Fruit fly (Drosophila melanogaster) Kc167 (cell line): ENCODE results near the gene Est-Q.

Experiments used
- Myc ChIP-seq: fragments of >200 bp; optimal IDR thresholded peaks from 2 replicates; lab custom pipeline; 2017; ENCODE audit warnings: missing external identifiers
- Sin3A ChIP-seq: fragments of >200 bp; optimal IDR thresholded peaks from 2 replicates; lab custom pipeline; 2018; ENCODE audit warnings: missing external identifiers
- h ChIP-seq: fragments of >200 bp; optimal IDR thresholded peaks from 3 replicates; lab custom pipeline; 2018; ENCODE audit warnings: missing external identifiers
- insv ChIP-seq: fragments of >200 bp; optimal IDR thresholded peaks from 3 replicates; lab custom pipeline; 2018; ENCODE audit warnings: missing external identifiers
- psq ChIP-seq: fragments of >200 bp; optimal IDR thresholded peaks from 2 replicates; lab custom pipeline; 2017; ENCODE audit warnings: missing external identifiers
- ttk ChIP-seq: sonication (Bioruptor generic); optimal IDR thresholded peaks from 2 replicates; lab custom pipeline; 2017; ENCODE audit warnings: missing external identifiers

The Est-Q gene

DNA sequence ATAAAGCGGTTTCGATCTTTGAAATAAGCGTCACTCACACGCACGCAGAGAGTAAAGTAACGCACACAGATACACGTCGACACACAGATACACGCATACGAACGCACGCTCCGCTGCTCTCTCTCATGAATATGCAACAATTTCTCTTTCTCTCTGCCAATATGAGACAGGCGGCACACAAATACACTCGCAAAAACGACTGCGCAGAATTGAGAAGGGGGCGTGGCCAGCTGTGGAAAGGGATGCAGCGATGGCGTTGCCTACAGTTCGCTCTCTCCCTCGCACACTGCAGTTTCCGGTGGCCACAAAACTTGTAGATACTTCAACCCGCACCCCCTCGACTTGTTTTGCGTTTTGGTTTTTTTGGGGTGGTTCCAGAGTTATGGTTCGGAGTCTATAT is 21.6 kb upstream of the Est-Q start:
- TF ChIP-seq ttk = no peak
- no peak for TF ChIP-seq h
- TF ChIP-seq Myc = no peak
- TF ChIP-seq Sin3A (lab: Kevin White, UChicago) = no peak
- no peak for TF ChIP-seq psq (lab: Kevin White, UChicago)

DNA sequence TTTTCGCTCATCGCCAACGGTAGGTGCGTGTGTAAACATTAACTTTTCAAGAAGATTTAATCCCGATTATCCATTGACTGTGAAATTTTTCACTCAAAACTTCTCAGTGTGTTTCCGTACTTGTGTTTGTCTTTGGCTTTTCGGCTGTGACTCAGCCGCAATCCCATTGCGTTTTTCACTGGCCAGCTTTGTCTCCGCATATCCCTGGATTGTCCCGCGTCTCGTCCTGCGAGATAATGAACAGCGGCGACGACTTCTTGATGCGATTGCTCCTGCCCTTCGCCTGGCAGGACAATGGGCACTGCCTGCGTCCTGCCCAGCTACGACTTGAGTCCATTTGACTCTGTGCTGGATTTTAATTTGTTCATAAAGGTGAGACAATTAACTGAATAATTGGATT is 19.1 kb upstream of the Est-Q start:
- no peak for TF ChIP-seq Sin3A (lab: Kevin White, UChicago)
- no peak for TF ChIP-seq h
- TF ChIP-seq ttk = no peak
- no peak for TF ChIP-seq Myc
- no peak for TF ChIP-seq psq (lab: Kevin White, UChicago)
- no peak for TF ChIP-seq insv (lab: Kevin White, UChicago)

DNA sequence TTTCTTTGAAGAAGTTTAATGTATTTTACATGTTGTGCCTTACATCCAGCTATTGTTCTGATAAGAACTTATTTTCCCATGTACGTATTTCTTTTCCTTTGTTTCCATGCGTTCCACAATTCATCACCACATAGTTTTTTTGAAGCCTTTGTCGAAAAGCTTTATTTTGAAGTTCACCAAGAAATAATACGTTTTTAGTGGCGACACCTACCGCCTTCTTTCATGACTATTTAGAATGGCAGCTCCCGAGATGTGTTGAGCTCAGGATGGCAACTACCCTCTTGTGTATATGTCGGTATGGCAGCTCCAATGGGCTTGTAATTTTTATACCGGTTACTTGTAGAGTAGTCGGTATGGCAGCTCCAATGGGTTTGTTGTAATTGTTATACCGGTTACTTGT is 17.4 kb upstream of the Est-Q start:
- TF ChIP-seq h (no peak), psq (lab: Kevin White, UChicago) (no peak)

- TF ChIP-seq insv (lab: Kevin White, UChicago) (no peak), Sin3A (lab: Kevin White, UChicago) (no peak), ttk (no peak), psq (lab: Kevin White, UChicago) (no peak), Myc (no peak), h (no peak)
These were observed 10.7 kb upstream of the Est-Q start, which contains the start of gene Neu2 for dm6 chr3L:21490486-21490885. Gene Neu2 (minus strand): TSS chr3L:21490586.

DNA sequence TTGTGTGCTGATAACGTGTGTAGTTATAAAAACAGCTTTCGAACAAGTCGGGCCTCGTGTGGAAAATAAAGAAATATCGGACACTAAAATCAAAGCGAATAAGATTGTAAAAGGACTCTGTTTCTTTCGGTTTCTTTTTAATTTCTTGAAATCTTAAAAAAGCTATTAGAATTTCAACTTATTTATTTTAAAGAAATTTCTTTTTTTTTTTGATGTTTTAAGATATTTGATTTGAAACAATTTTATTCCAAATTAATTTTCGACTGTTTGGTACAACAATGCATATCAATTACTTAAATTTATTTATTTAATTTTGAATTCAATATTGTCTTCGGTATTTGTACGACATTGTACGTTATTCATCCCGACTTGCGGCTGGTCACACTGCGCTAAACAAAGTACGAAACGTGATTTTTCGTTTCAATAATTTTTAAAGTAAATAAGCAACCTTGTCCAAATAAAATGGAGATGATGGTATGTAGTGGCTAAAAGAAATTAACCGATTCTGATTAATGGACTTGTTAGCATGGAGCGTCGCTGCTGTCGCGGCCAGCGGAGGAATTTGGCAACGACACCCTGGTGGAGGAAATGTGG is 8.4 kb upstream of the Est-Q start, which contains the start of the genes CG7202 and CG7519:
Gene CG7202, minus strand, starts transcription at position 51 of the 594 bp plus-strand sequence.
Gene CG7519, plus strand, starts transcription at position 361 of the 594 bp plus-strand sequence.
- TF ChIP-seq insv (lab: Kevin White, UChicago) = no peak
- no peak for TF ChIP-seq Myc
- TF ChIP-seq ttk = no peak
- TF ChIP-seq Sin3A (lab: Kevin White, UChicago) = no peak
- TF ChIP-seq psq (lab: Kevin White, UChicago) = no peak
- TF ChIP-seq h = no peak

DNA sequence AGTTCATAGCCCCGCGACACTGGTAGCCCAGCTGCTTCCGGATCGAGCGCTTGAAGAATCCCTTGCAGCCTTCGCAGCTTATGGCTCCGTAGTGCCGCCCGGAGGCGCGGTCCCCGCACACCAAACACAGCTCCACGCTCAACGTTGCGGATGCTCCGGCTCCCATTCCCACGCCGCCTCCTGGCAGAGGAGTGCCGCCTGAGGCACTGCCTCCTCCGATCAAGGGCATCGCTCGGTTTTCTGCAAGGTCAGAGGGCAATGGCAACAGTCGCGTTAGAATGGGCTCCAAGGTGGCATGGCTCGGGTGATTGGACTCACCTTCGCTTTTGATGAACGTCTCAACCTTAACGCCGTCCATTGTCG is 4.7 kb upstream of the Est-Q start:
- TF ChIP-seq Sin3A (lab: Kevin White, UChicago) (no peak), ttk (no peak), Myc (no peak), h (no peak), insv (lab: Kevin White, UChicago) (no peak), psq (lab: Kevin White, UChicago) (no peak)

DNA sequence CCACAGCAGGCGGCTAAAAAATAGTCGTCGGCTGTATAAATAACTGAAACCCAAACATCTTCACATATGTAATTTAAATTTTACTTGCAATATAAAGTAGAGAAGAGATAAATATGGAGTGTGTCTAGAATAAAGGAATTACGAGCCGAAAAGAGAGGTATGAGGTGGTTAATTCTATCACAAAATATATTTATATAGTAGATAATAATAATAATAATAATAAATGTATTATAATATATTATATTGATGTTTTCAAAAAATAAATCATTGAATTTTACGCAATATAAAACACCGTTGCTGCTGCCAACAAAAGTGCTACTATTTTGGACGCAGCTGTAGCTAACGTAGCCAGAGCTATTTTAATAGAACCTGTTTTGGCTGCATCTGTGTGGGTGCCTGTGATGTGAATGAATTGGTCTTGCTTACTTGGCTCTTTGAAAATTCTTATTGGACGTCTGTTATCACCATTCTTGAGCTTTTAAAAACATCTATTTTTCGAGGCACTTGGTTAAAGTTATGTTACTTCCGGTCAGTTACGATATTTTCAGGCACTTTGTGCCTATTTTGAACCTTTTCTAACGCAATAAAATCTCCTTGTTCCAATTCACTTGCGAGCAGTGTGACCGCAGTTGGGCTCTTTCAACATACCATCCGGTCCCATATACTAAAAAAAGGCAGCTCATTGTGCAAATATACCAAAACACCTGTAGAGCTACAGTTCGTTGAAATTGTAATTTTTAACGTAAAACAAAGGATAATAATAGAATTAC is 4.2 kb upstream of the Est-Q start, which contains the start of gene Hr78:
Gene Hr78, minus strand, starts transcription at position 630 of the 770 bp plus-strand sequence.
- no peak for TF ChIP-seq Myc
- no peak for TF ChIP-seq psq (lab: Kevin White, UChicago)
- TF ChIP-seq h = no peak
- TF ChIP-seq insv (lab: Kevin White, UChicago) = no peak
- TF ChIP-seq Sin3A (lab: Kevin White, UChicago) = no peak
- no peak for TF ChIP-seq ttk

DNA sequence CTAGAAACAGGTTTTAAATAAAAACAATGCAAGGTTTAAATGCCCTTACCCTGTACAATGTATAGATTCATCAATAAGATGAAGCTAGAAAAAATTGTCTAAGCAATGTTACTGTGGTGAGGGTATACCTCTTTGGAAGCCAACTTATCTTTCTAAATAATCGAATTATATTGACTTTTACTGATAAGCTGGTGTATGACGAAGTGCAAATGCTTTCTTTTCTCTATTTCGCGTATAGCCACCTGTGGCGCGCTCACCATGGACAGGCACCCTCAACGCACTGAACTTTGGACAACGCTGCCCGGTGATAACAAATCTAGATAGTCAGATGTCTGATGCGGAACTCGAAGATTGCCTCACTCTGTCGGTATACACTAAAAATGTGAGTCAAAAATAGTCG is 707 bp downstream of the Est-Q start:
- TF ChIP-seq Myc (no peak), ttk (no peak), psq (lab: Kevin White, UChicago) (no peak), h (no peak), insv (lab: Kevin White, UChicago) (no peak)

DNA sequence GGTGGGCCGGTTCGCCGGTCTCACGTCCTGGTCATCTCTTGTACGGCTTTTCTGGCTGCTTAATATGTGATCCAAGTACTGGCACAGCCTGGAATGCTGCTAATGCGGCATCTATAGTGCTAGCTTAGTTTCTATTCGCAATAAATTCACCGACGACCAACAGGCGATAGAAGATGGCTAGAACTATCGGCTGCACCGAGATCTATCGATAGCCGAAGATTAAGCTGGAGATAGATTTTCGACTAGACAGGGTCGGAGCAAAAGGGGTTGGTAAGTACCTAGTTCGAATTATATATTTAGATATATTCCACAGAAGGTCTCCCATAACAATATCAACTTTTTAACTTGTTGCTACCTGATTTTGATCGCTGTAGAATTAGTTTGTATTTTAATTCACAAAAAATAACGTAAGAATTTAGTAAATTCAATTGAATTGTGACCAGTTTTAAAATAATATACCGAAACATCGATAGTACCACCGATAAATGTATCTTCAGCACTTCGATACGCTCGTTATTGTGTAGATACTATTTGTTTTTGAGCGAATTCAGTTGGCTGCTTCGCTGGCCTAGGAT is 6.2 kb downstream of the Est-Q start, which contains the start of the genes Glg1 and M6:
Gene Glg1, minus strand, starts transcription at position 185 of the 575 bp plus-strand sequence.
Gene M6, plus strand, starts transcription at position 499 of the 575 bp plus-strand sequence.
- no peak for TF ChIP-seq psq (lab: Kevin White, UChicago)
- TF ChIP-seq insv (lab: Kevin White, UChicago) = no peak
- no peak for TF ChIP-seq Myc
- no peak for TF ChIP-seq h
- TF ChIP-seq Sin3A (lab: Kevin White, UChicago) = no peak
- TF ChIP-seq ttk = no peak

DNA sequence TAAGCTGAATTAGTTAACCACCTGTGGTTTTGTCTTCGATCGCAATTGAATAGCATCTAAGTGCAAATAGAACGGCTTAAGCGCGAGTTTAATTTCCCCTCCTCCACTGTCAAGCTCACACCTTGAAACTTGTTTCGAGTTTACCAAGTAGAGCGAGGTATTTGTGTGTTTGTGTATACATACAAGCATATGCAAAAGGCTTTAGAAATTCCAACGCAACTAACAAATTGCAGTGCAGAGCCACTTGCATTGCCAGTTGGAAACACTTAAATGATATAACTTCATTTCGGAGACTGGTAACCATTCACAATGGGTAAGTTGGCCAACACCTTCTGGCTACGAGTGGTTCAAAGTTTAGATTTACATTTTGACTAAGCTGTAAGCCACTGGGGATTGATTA is 6.7 kb downstream of the Est-Q start:
- TF ChIP-seq h (no peak), insv (lab: Kevin White, UChicago) (no peak), Sin3A (lab: Kevin White, UChicago) (no peak)

DNA sequence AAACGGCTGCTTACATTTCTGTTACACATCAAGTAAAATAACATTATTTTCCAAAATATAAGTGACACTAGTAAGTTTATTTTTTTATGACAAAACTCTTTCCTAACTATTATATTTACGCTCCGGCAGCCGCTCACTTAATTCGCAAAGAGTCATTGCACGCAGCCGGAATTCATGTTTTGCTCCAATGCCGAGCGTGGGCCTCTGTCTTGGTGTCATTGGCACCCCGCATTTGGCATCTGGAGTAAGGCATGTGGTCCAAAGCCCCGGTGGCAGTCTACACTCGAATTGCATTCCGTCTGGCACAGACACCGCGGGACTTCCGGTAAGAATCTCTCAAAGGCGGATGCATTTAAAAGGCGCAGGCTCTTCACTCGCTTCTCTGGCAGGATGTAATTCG is 7.4 kb downstream of the Est-Q start:
- TF ChIP-seq psq (lab: Kevin White, UChicago) = no peak
- TF ChIP-seq Myc = no peak

DNA sequence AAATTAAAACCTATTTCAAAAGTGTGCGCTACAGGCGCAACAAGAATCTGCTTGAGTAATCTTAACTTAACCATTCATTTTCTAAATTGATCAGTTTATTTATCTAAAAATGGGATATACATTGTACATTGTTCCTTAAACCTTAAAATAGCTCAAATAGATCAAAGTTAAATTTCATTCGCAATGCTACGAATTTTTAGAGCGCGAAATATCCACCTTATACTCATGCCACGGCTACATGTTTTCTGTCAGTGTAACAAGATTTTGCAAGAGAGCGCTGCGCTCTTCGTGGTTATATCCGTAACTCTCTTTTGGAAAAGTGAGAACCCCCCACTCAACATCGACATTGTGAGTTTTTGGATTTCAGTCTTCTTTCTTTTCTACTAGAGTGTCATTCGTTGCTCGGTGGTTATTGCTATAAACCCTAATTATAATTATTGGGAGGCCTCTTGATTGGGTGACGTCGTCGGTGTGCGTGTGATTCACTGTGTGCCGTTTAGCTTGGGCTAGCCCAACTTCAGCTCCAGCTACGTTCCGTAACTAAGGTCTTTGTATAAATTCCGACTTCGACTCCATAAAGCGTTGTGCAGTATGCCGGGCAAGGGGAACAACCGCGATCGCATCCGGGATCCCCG is 8.4 kb downstream of the Est-Q start:
- TF ChIP-seq h (no peak), Myc (no peak), insv (lab: Kevin White, UChicago) (no peak), ttk (no peak)
